Worm (Caenorhabditis elegans): Measurements from ENCODE around the gene F58B4.2.
A peak's percentile ranks its signal among the peaks of the same experiment; 100 is the strongest.

F58B4.2 gene

ce11 chrV:10871457-10871861 is 46.8 kb downstream of the F58B4.2 start (continued):
- TF ChIP-seq ztf-22 (GFP tag; optimal IDR thresholded peaks at IDR 0.05) (no peak), ceh-100 (GFP tag; IDR thresholded peaks at IDR 0.05) (no peak), ztf-6 (GFP tag; IDR thresholded peaks at IDR 0.05) (no peak), lag-1 (GFP tag; IDR thresholded peaks at IDR 0.05) (no peak), Y79H2A.3 (GFP tag; conservative IDR thresholded peaks at IDR 0.05) (no peak), bed-1 (GFP tag; IDR thresholded peaks at IDR 0.05) (no peak), die-1 (tag; optimal IDR thresholded peaks at IDR 0.05) (peak; percentile 46), C06A6.2 (GFP tag; conservative IDR thresholded peaks at IDR 0.05) (no peak; the same call in 1 of the 2 replicates), F23B12.7 (tag; optimal IDR thresholded peaks at IDR 0.05; ENCODE audit: insufficient read depth) (no peak), K12H6.12 (tag; optimal IDR thresholded peaks at IDR 0.05) (peak; percentile 93), lsy-27 (tag; optimal IDR thresholded peaks at IDR 0.05; ENCODE audit: borderline replicate concordance, insufficient read depth) (no peak), ceh-79 (tag; optimal IDR thresholded peaks at IDR 0.05) (no peak), mcd-1 (GFP tag; IDR thresholded peaks at IDR 0.05) (0 out of 2 replicates have a peak, but pooled peaks have one; percentile 17), lin-26 (GFP tag; IDR thresholded peaks at IDR 0.05) (no peak), F22D6.2 (tag; optimal IDR thresholded peaks at IDR 0.05) (no peak), ceh-58 (GFP tag; IDR thresholded peaks at IDR 0.05) (no peak), ZK185.1 (tag; optimal IDR thresholded peaks at IDR 0.05; ENCODE audit: poor library complexity, severe bottlenecking) (no peak), ztf-18 (tag; optimal IDR thresholded peaks at IDR 0.05) (no peak), F33H1.4 (GFP tag; IDR thresholded peaks at IDR 0.05) (no peak), ztf-3 (GFP tag; optimal IDR thresholded peaks at IDR 0.05) (no peak), tbp1 (GFP tag; optimal IDR thresholded peaks at IDR 0.05) (peak; percentile 3), snpc-1.3 (tag; optimal IDR thresholded peaks at IDR 0.05; ENCODE audit: insufficient read depth) (no peak), tlf-1 (GFP tag; optimal IDR thresholded peaks at IDR 0.05) (no peak), bed-2 (GFP tag; IDR thresholded peaks at IDR 0.05) (peak; percentile 48; the same call in 1 of the 2 replicates), aptf-3 (GFP tag; IDR thresholded peaks at IDR 0.05) (no peak), dpl-1 (GFP tag; optimal IDR thresholded peaks at IDR 0.05) (no peak), lsl-1 (GFP tag; optimal IDR thresholded peaks at IDR 0.05) (no peak), F55B11.4 (tag; optimal IDR thresholded peaks at IDR 0.05; ENCODE audit: borderline replicate concordance, insufficient read depth) (no peak), ztf-26 (tag; optimal IDR thresholded peaks at IDR 0.05) (peak; percentile 45), sdz-38 (tag; optimal IDR thresholded peaks at IDR 0.05) (no peak), dox-1 (GFP tag; IDR thresholded peaks at IDR 0.05) (peak; percentile 72), ceh-40 (GFP tag; IDR thresholded peaks at IDR 0.05) (no peak), pbrm-1 (GFP tag; IDR thresholded peaks at IDR 0.05) (no peak), akir-1 (GFP tag; optimal IDR thresholded peaks at IDR 0.05) (no peak), C17E4.6 (GFP tag; IDR thresholded peaks at IDR 0.05) (no peak), zim-3 (tag; optimal IDR thresholded peaks at IDR 0.05) (no peak)

- TF ChIP-seq dox-1 (GFP tag; IDR thresholded peaks at IDR 0.05) (0 out of 2 replicates have a peak, but pooled peaks have one; percentile 7), dpl-1 (GFP tag; optimal IDR thresholded peaks at IDR 0.05) (no peak), T26A5.8 (tag; optimal IDR thresholded peaks at IDR 0.05) (no peak), sea-2 (GFP tag; IDR thresholded peaks at IDR 0.05) (no peak), nfyb-1 (GFP tag; IDR thresholded peaks at IDR 0.05) (no peak), nhr-80 (tag; optimal IDR thresholded peaks at IDR 0.05) (peak; percentile 54), nhr-27 (tag; optimal IDR thresholded peaks at IDR 0.05) (no peak), K12H6.12 (tag; optimal IDR thresholded peaks at IDR 0.05) (no peak), ztf-18 (tag; optimal IDR thresholded peaks at IDR 0.05) (no peak)
Observed at ce11 chrV:10870050-10870449, 48.2 kb downstream of the F58B4.2 start.
